Worm (Caenorhabditis elegans) whole organism, midembryonic: ENCODE data around the gene cec-2.

Experiments used
- T22C8.4 ChIP-seq: fragments of 200-800 bp; sonication (Bioruptor generic); IDR thresholded peaks from 2 replicates; pipeline ENCODE4 v1.3.6; 2022; ENCODE audit warnings: missing genetic modification characterization, missing compliant biosample characterization
- cog-1 ChIP-seq: sonication (generic microtip); optimal IDR thresholded peaks from 2 replicates; lab custom pipeline; 2016; ENCODE audit warnings: missing genetic modification characterization, missing compliant biosample characterization
- flt-1 ChIP-seq: fragments of 200-800 bp; sonication (Bioruptor generic); IDR thresholded peaks from 2 replicates; pipeline ENCODE4 v1.3.6; 2022; ENCODE audit warnings: missing genetic modification characterization, missing compliant biosample characterization
- klf-2 ChIP-seq: fragments of 200-800 bp; sonication (Bioruptor generic); conservative IDR thresholded peaks from 2 replicates; pipeline ENCODE4 v1.3.6; 2022; ENCODE audit warnings: missing genetic modification reagents, missing genetic modification characterization, missing compliant biosample characterization
- med-1 ChIP-seq: sonication (generic microtip); optimal IDR thresholded peaks from 2 replicates; lab custom pipeline; 2017; ENCODE audit warnings: missing genetic modification characterization, mild to moderate bottlenecking, missing compliant biosample characterization, antibody characterized with exemption, missing genetic modification reagents; ENCODE audit not compliant: insufficient read depth
- ref-1 ChIP-seq: fragments of 200-800 bp; sonication (Bioruptor generic); conservative IDR thresholded peaks from 2 replicates; pipeline ENCODE4 v1.3.6; 2022; ENCODE audit warnings: missing genetic modification reagents, missing genetic modification characterization, missing compliant biosample characterization
- tab-1 ChIP-seq: fragments of 200-800 bp; sonication (Bioruptor generic); IDR thresholded peaks from 2 replicates; pipeline ENCODE4 v1.3.6; 2022; ENCODE audit warnings: missing genetic modification characterization, missing compliant biosample characterization
- ztf-23 ChIP-seq: fragments of 200-800 bp; sonication (Bioruptor generic); IDR thresholded peaks from 2 replicates; pipeline ENCODE4 v1.3.6; 2022; ENCODE audit warnings: missing genetic modification reagents, missing genetic modification characterization, missing compliant biosample characterization
- ztf-29 ChIP-seq: fragments of 200-800 bp; sonication (Bioruptor generic); IDR thresholded peaks from 2 replicates; pipeline ENCODE4 v1.3.6; 2022; ENCODE audit warnings: missing genetic modification reagents, missing genetic modification characterization, missing compliant biosample characterization

Gene cec-2

ce11 chrIV:1155206-1155605 is 15.3 kb upstream of the cec-2 start:
- no peak for TF ChIP-seq med-1 (GFP tag; lab: Kevin White, UChicago)
- no peak for TF ChIP-seq tab-1 (GFP tag; lab: Robert Waterston, UW)
- TF ChIP-seq flt-1 (GFP tag; lab: Robert Waterston, UW): no peak
- no peak for TF ChIP-seq ztf-29 (GFP tag; lab: Robert Waterston, UW)
- no peak for TF ChIP-seq klf-2 (GFP tag; lab: Robert Waterston, UW)
- TF ChIP-seq ztf-23: no peak
- no peak for TF ChIP-seq T22C8.4 (GFP tag; lab: Robert Waterston, UW)
- TF ChIP-seq ref-1 (GFP tag; lab: Robert Waterston, UW): no peak
- TF ChIP-seq cog-1 (tag; lab: Kevin White, UChicago): no peak

ce11 chrIV:1157928-1158327 is 12.6 kb upstream of the cec-2 start, which contains the start of gene C50A2.3:
C50A2.3 (minus strand) TSS chrIV:1158028.
- no peak for TF ChIP-seq ref-1 (GFP tag; lab: Robert Waterston, UW)
- TF ChIP-seq ztf-23: no peak
- no peak for TF ChIP-seq med-1 (GFP tag; lab: Kevin White, UChicago)
- no peak for TF ChIP-seq T22C8.4 (GFP tag; lab: Robert Waterston, UW)
- no peak for TF ChIP-seq cog-1 (tag; lab: Kevin White, UChicago)
- no peak for TF ChIP-seq tab-1 (GFP tag; lab: Robert Waterston, UW)
- no peak for TF ChIP-seq ztf-29 (GFP tag; lab: Robert Waterston, UW)
- no peak for TF ChIP-seq klf-2 (GFP tag; lab: Robert Waterston, UW)
- no peak for TF ChIP-seq flt-1 (GFP tag; lab: Robert Waterston, UW)

- TF ChIP-seq flt-1 (GFP tag; lab: Robert Waterston, UW) (no peak), T22C8.4 (GFP tag; lab: Robert Waterston, UW) (no peak), klf-2 (GFP tag; lab: Robert Waterston, UW) (no peak), tab-1 (GFP tag; lab: Robert Waterston, UW) (no peak), ref-1 (GFP tag; lab: Robert Waterston, UW) (no peak), med-1 (GFP tag; lab: Kevin White, UChicago) (no peak), ztf-23 (no peak), ztf-29 (GFP tag; lab: Robert Waterston, UW) (no peak), cog-1 (tag; lab: Kevin White, UChicago) (no peak)
Observed at ce11 chrIV:1160386-1160785, 10.1 kb upstream of the cec-2 start, which contains the start of gene ets-8. ets-8 (minus strand) TSS chrIV:1160486.

ce11 chrIV:1163126-1163525 is 7.4 kb upstream of the cec-2 start, which contains the start of gene C50A2.7:
C50A2.7 (plus strand) TSS chrIV:1163426.
- TF ChIP-seq tab-1 (GFP tag; lab: Robert Waterston, UW) (no peak), ztf-29 (GFP tag; lab: Robert Waterston, UW) (no peak), ztf-23 (no peak), med-1 (GFP tag; lab: Kevin White, UChicago) (no peak), T22C8.4 (GFP tag; lab: Robert Waterston, UW) (no peak), cog-1 (tag; lab: Kevin White, UChicago) (no peak), klf-2 (GFP tag; lab: Robert Waterston, UW) (no peak), ref-1 (GFP tag; lab: Robert Waterston, UW) (no peak), flt-1 (GFP tag; lab: Robert Waterston, UW) (no peak)

- TF ChIP-seq cog-1 (tag; lab: Kevin White, UChicago) (no peak), tab-1 (GFP tag; lab: Robert Waterston, UW) (no peak), ztf-23 (no peak), flt-1 (GFP tag; lab: Robert Waterston, UW) (no peak), ztf-29 (GFP tag; lab: Robert Waterston, UW) (no peak), klf-2 (GFP tag; lab: Robert Waterston, UW) (no peak)
Observed at ce11 chrIV:1167352-1167751, 3.2 kb upstream of the cec-2 start.

- TF ChIP-seq ref-1 (GFP tag; lab: Robert Waterston, UW): no peak
- TF ChIP-seq ztf-29 (GFP tag; lab: Robert Waterston, UW): no peak
- TF ChIP-seq flt-1 (GFP tag; lab: Robert Waterston, UW): no peak
- TF ChIP-seq T22C8.4 (GFP tag; lab: Robert Waterston, UW): no peak
- TF ChIP-seq tab-1 (GFP tag; lab: Robert Waterston, UW): no peak
- no peak for TF ChIP-seq cog-1 (tag; lab: Kevin White, UChicago)
- TF ChIP-seq med-1 (GFP tag; lab: Kevin White, UChicago): no peak
- no peak for TF ChIP-seq ztf-23
- TF ChIP-seq klf-2 (GFP tag; lab: Robert Waterston, UW): no peak
Observed at ce11 chrIV:1168311-1168965, 2.1 kb upstream of the cec-2 start.

- no peak for TF ChIP-seq ztf-23
- peak; percentile 73 for TF ChIP-seq T22C8.4 (GFP tag; lab: Robert Waterston, UW)
- TF ChIP-seq ztf-29 (GFP tag; lab: Robert Waterston, UW): no peak
- TF ChIP-seq cog-1 (tag; lab: Kevin White, UChicago): no peak
Observed at ce11 chrIV:1174411-1174810, 3.9 kb downstream of the cec-2 start.

- no peak for TF ChIP-seq tab-1 (GFP tag; lab: Robert Waterston, UW)
- no peak; the same call in 1 of the 2 replicates for TF ChIP-seq T22C8.4 (GFP tag; lab: Robert Waterston, UW)
Observed at ce11 chrIV:1176613-1177012, 6.1 kb downstream of the cec-2 start.

ce11 chrIV:1177683-1178082 is 7.2 kb downstream of the cec-2 start, which contains the start of gene Y104H12D.2:
Y104H12D.2 (plus strand) TSS chrIV:1178022.
- TF ChIP-seq ref-1 (GFP tag; lab: Robert Waterston, UW) (no peak), ztf-29 (GFP tag; lab: Robert Waterston, UW) (no peak), ztf-23 (no peak), flt-1 (GFP tag; lab: Robert Waterston, UW) (no peak), med-1 (GFP tag; lab: Kevin White, UChicago) (no peak), T22C8.4 (GFP tag; lab: Robert Waterston, UW) (no peak), klf-2 (GFP tag; lab: Robert Waterston, UW) (no peak), cog-1 (tag; lab: Kevin White, UChicago) (no peak), tab-1 (GFP tag; lab: Robert Waterston, UW) (no peak)
